Worm (Caenorhabditis elegans): Measurements from ENCODE around the gene srh-104.

Gene srh-104

DNA sequence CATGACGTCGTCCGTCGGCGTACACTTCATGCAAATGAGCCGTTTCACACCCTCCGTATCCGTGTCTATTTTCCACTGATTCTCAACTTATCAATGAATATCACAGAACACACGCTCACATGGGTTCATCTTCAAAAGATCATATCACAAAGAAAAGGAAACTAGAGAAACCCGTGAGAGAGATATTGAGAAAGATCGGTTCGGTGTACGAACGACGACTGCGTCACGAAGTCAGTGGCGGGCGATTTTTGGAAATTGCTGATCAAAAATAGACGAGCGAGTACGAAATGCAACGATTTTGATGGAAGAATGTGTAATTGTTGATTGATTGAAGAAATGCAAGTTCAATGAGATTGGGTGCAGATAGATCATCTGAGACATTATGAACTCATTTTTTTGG is 30.7 kb downstream of the srh-104 start:
- TF ChIP-seq pax-1 (tag; optimal IDR thresholded peaks at IDR 0.05) (no peak), ceh-9 (tag; optimal IDR thresholded peaks at IDR 0.05) (no peak), unc-42 (tag; optimal IDR thresholded peaks at IDR 0.05) (no peak), ama-1 (optimal IDR thresholded peaks at IDR 0.05) (no peak), ceh-34 (tag; optimal IDR thresholded peaks at IDR 0.05) (no peak)

DNA sequence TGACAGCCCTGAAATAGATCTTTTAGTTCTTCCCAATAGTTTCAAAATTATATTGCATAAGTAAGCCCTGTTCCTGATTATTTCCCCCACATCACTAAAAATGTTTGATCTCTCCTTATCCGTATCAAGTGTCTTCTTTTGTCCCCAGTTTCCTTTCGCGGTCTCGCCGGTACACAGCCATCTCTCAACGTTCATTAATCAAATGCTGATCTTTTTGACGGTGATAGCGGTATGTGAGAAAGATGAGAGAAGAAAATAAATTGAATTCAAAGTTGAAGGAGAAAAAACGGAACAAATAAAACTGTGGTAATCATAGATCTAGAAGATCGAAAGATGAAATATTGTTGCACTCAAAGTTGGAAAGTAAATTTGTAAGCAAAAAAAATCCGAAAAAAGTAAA is 32.3 kb downstream of the srh-104 start:
- TF ChIP-seq ceh-6 (GFP tag; optimal IDR thresholded peaks at IDR 0.05) (no peak), hlh-13 (GFP tag; optimal IDR thresholded peaks at IDR 0.05) (no peak), K09A11.1 (tag; optimal IDR thresholded peaks at IDR 0.05; ENCODE audit: insufficient read depth) (no peak), pax-1 (tag; optimal IDR thresholded peaks at IDR 0.05) (no peak), ceh-14 (tag; optimal IDR thresholded peaks at IDR 0.05) (no peak), elt-4 (tag; optimal IDR thresholded peaks at IDR 0.05) (no peak), elt-2 (tag; optimal IDR thresholded peaks at IDR 0.05) (no peak), ceh-31 (tag; optimal IDR thresholded peaks at IDR 0.05) (no peak)

DNA sequence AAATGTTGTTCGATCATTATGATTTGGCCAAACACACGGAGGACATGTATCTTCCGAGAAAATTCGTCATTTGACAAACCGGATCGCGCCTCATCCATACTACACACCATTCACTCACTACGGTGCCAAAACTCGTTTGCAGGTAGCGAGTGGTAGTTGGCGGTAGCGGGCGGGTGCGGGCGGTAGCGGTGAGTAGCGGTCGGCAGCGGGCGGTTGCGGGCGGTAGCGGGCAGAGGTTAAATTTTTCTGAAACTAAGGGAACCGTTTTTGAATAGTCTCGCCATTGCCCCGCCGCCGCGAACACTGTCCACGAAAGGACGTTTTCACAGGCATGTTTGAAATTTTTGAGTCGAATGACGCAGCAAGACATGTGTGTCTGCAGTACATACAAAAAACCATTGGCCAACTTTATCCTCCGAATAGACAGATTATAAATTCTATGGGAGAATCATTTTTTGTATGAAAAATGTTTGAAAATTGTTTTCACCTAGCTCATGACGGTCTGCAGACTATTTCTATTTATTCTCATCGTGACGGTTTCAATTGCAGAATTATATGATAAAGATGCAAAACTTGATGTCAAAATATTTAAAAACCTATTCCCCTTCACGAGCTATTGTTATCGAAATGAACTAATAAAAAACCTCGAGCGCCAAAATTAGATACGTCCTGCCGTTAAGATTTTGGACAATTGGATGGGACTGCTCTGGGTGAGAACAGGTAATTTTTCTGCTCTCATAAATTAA is 33.5 kb downstream of the srh-104 start, which contains the start of gene F11A5.16:
Gene F11A5.16, plus strand, starts transcription at position 696 of the 746 bp plus-strand sequence.
- TF ChIP-seq fkh-6 (tag; optimal IDR thresholded peaks at IDR 0.05) (no peak), hlh-8 (tag; optimal IDR thresholded peaks at IDR 0.05) (no peak)

DNA sequence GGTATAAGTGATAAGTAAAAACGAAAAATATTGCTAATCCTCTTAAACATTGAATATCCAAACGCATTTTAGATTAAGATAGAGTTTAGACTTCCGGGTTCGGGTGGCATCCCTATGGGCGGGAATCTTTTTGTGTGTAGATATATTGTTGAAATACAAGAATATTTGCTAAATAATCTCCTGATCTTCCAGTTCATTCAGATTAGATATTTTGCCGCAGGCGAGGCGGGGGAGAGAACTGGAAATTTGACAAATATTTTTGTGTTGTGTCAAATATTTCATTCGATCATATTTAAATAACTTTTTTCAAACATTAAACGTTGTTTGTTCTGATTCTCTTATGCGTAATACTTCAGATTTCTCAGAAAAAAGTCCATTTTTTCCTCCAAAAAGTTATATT is 34.1 kb downstream of the srh-104 start, which contains the start of gene oac-15:
Gene oac-15, minus strand, starts transcription at position 101 of the 400 bp plus-strand sequence.
- TF ChIP-seq ceh-31 (tag; optimal IDR thresholded peaks at IDR 0.05), result no peak
- no peak for TF ChIP-seq C38D4.7 (GFP tag; optimal IDR thresholded peaks at IDR 0.05)
- no peak for TF ChIP-seq ceh-22 (tag; optimal IDR thresholded peaks at IDR 0.05)
- no peak for TF ChIP-seq pros-1 (tag; optimal IDR thresholded peaks at IDR 0.05)
- TF ChIP-seq ceh-18 (tag; optimal IDR thresholded peaks at IDR 0.05), result no peak
- TF ChIP-seq pha-2 (tag; optimal IDR thresholded peaks at IDR 0.05), result no peak
- no peak for TF ChIP-seq fax-1 (tag; optimal IDR thresholded peaks at IDR 0.05)

DNA sequence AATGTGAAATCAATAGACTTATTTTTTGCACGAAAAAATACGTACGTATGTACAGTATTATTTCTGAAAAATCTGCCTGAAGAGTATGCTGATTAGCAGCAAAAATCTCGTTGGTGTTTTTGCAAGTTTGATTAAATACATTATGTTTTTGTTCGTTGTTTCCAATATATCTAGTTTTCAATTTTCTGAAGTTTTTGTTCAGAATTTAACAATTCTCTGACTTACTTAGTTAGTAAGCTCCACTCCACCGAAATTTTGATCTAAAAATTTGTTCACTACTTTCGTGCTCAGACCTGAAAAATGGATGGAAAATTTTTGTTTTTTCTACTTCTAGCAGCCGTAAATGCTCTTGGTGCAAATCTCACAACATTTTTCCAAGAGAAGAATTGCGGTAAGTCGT is 39.1 kb downstream of the srh-104 start, which contains the start of gene irld-26:
Gene irld-26, plus strand, starts transcription at position 301 of the 400 bp plus-strand sequence.
- TF ChIP-seq mec-3 (tag; optimal IDR thresholded peaks at IDR 0.05; ENCODE audit: borderline replicate concordance), result no peak
- TF ChIP-seq pat-9 (tag; optimal IDR thresholded peaks at IDR 0.05), result no peak
- no peak for TF ChIP-seq elt-2 (tag; optimal IDR thresholded peaks at IDR 0.05)
- TF ChIP-seq ceh-34 (tag; optimal IDR thresholded peaks at IDR 0.05), result no peak

DNA sequence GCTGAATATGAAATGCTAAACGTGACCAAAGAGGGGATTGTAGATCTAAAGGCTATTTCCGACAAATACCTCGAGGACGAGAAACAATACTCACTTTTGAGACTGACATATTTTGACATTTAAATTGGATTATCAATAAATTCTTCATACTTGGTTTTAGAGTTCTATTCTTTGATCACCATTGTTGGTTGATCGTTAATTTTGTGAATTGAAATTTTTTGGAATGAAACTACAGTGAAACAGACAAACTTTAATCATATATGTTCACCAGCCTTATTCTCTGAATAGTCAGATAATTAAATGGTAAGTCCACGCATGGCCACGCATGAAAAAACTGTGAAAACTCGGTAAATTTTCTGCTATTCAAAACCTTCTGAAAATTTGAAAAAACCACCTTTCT is 41.4 kb downstream of the srh-104 start, which contains the start of gene F11A5.18:
Gene F11A5.18, plus strand, starts transcription at position 301 of the 400 bp plus-strand sequence.
- no peak for TF ChIP-seq madf-2 (tag; optimal IDR thresholded peaks at IDR 0.05)
- no peak for TF ChIP-seq nfya-1 (tag; optimal IDR thresholded peaks at IDR 0.05)
- TF ChIP-seq ahr-1 (tag; optimal IDR thresholded peaks at IDR 0.05), result no peak
- TF ChIP-seq hlh-15 (tag; optimal IDR thresholded peaks at IDR 0.05), result no peak
- TF ChIP-seq F13H6.1 (tag; optimal IDR thresholded peaks at IDR 0.05), result no peak
- no peak for TF ChIP-seq ceh-45 (GFP tag; IDR thresholded peaks at IDR 0.05)

DNA sequence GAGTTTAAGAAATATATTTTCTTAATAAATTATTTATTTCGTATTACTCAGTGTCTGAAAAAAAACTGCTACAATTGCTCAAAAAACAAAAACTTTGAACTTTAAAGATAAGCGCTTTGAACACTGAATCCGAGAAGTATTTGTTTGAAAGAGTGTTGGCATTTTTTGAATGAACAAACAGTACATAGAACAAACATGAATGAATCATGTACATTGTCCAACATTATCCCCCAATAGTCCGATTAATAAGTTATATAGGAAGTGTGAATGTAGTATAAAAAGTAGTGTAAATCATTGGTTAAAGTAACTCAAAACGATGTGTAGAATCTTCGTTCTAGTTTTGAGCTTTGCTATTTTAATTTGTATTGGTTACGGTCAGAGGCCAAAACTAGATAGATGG is 42.2 kb downstream of the srh-104 start, which contains the start of gene F11A5.17:
Gene F11A5.17, plus strand, starts transcription at position 301 of the 400 bp plus-strand sequence.
- no peak for TF ChIP-seq ref-2 (tag; optimal IDR thresholded peaks at IDR 0.05)
- no peak for TF ChIP-seq sox-4 (tag; optimal IDR thresholded peaks at IDR 0.05)
- TF ChIP-seq npax-4 (tag; optimal IDR thresholded peaks at IDR 0.05), result no peak
- TF ChIP-seq T23F11.4 (GFP tag; optimal IDR thresholded peaks at IDR 0.05), result no peak
- TF ChIP-seq unc-55 (GFP tag; optimal IDR thresholded peaks at IDR 0.05), result no peak
- no peak for TF ChIP-seq nhr-11 (tag; optimal IDR thresholded peaks at IDR 0.05)
- no peak for TF ChIP-seq pat-9 (tag; optimal IDR thresholded peaks at IDR 0.05)
- no peak for TF ChIP-seq F13H6.1 (tag; optimal IDR thresholded peaks at IDR 0.05)
- TF ChIP-seq lin-11 (tag; optimal IDR thresholded peaks at IDR 0.05), result no peak
- no peak for TF ChIP-seq ama-1 (optimal IDR thresholded peaks at IDR 0.05)
- no peak for TF ChIP-seq C08G9.2 (tag; optimal IDR thresholded peaks at IDR 0.05)
- TF ChIP-seq gmeb-2 (tag; optimal IDR thresholded peaks at IDR 0.05), result no peak
- no peak for TF ChIP-seq madf-2 (tag; optimal IDR thresholded peaks at IDR 0.05)
- no peak for TF ChIP-seq ceh-9 (tag; optimal IDR thresholded peaks at IDR 0.05)
- TF ChIP-seq sox-2 (GFP tag; IDR thresholded peaks at IDR 0.05), result no peak
- TF ChIP-seq ceh-6 (GFP tag; optimal IDR thresholded peaks at IDR 0.05), result no peak
- TF ChIP-seq dmd-4 (tag; optimal IDR thresholded peaks at IDR 0.05; ENCODE audit: borderline replicate concordance), result no peak
